Fruit fly (Drosophila melanogaster) whole organism, embryonic: ENCODE results near the gene Prx5.
A peak's percentile ranks its signal among the peaks of the same experiment; 100 is the strongest.

Experiments used
- Atf3 ChIP-seq: fragments of 200-800 bp; sonication (Bioruptor generic); optimal IDR thresholded peaks from 3 replicates; lab custom pipeline; 2016; ENCODE audit warnings: missing biosample characterization, missing genetic modification characterization
- Bgb ChIP-seq: fragments of 200-800 bp; sonication (Bioruptor generic); IDR thresholded peaks from 2 replicates; pipeline ENCODE4 v1.3.6; 2022; ENCODE audit warnings: missing biosample characterization, missing genetic modification characterization; ENCODE audit not compliant: partially characterized antibody
- CG10565 ChIP-seq: fragments of 200-800 bp; sonication (Bioruptor generic); optimal IDR thresholded peaks from 3 replicates; lab custom pipeline; 2016; ENCODE audit warnings: missing biosample characterization, mild to moderate bottlenecking, missing genetic modification characterization
- CG11695 ChIP-seq: fragments of 200-800 bp; sonication (Bioruptor generic); IDR thresholded peaks from 3 replicates; pipeline ENCODE4 v1.3.6; 2022; ENCODE audit warnings: missing biosample characterization, missing genetic modification characterization
- CG11696 ChIP-seq: fragments of 200-800 bp; sonication (Bioruptor generic); IDR thresholded peaks from 2 replicates; pipeline ENCODE4 v1.3.6; 2022; ENCODE audit warnings: missing biosample characterization, missing genetic modification characterization
- CG12104 ChIP-seq: fragments of 200-800 bp; sonication (Bioruptor generic); optimal IDR thresholded peaks from 3 replicates; lab custom pipeline; 2016; ENCODE audit warnings: missing biosample characterization, missing genetic modification characterization
- CG13424 ChIP-seq: fragments of 200-800 bp; sonication (Bioruptor generic); optimal IDR thresholded peaks from 2 replicates; lab custom pipeline; 2019; ENCODE audit warnings: missing biosample characterization, mild to moderate bottlenecking, missing genetic modification characterization, moderate library complexity
- CG16863 ChIP-seq: fragments of 200-800 bp; sonication (Bioruptor generic); optimal IDR thresholded peaks from 3 replicates; lab custom pipeline; 2016; ENCODE audit warnings: missing biosample characterization, missing genetic modification characterization
- CG17186 ChIP-seq: fragments of 200-800 bp; sonication (Bioruptor generic); optimal IDR thresholded peaks from 3 replicates; lab custom pipeline; 2017; ENCODE audit warnings: missing biosample characterization, missing genetic modification reagents, missing genetic modification characterization
- CG18011 ChIP-seq: fragments of 200-800 bp; sonication (Bioruptor generic); optimal IDR thresholded peaks from 2 replicates; lab custom pipeline; 2017; ENCODE audit warnings: missing biosample characterization, missing genetic modification characterization, mild to moderate bottlenecking, moderate library complexity, missing genotype
- CG30020 ChIP-seq: fragments of 200-800 bp; optimal IDR thresholded peaks from 2 replicates; lab custom pipeline; 2019; ENCODE audit warnings: missing biosample characterization, mild to moderate bottlenecking, missing genetic modification characterization, moderate library complexity
- CG31365 ChIP-seq: fragments of 200-800 bp; sonication (Bioruptor generic); optimal IDR thresholded peaks from 2 replicates; lab custom pipeline; 2018; ENCODE audit warnings: missing biosample characterization, mild to moderate bottlenecking, missing genetic modification characterization
- CG3847 ChIP-seq: fragments of 200-800 bp; sonication (Bioruptor generic); IDR thresholded peaks from 2 replicates; pipeline ENCODE4 v1.3.6; 2022; ENCODE audit warnings: missing biosample characterization, missing genetic modification characterization
- CG6791 ChIP-seq: fragments of 200-800 bp; sonication (Bioruptor generic); IDR thresholded peaks from 3 replicates; pipeline ENCODE4 v1.3.6; 2022; ENCODE audit warnings: missing biosample characterization, missing genetic modification characterization; ENCODE audit not compliant: partially characterized antibody
- CG7839 ChIP-seq: fragments of 200-800 bp; sonication (Bioruptor generic); optimal IDR thresholded peaks from 3 replicates; lab custom pipeline; 2018; ENCODE audit warnings: missing biosample characterization, mild to moderate bottlenecking, missing genetic modification characterization, moderate library complexity
- CG8478 ChIP-seq: fragments of >200 bp; optimal IDR thresholded peaks from 2 replicates; lab custom pipeline; 2018
- Dp ChIP-seq: fragments of 200-800 bp; sonication (Bioruptor generic); optimal IDR thresholded peaks from 2 replicates; lab custom pipeline; 2018; ENCODE audit warnings: missing biosample characterization, mild to moderate bottlenecking, missing genetic modification characterization, moderate library complexity
- E2f1 ChIP-seq: fragments of 200-800 bp; sonication (Bioruptor generic); IDR thresholded peaks from 2 replicates; pipeline ENCODE4 v1.3.6; 2022; ENCODE audit warnings: missing biosample characterization, missing genetic modification characterization
- E2f2 ChIP-seq: fragments of 200-800 bp; sonication (Bioruptor generic); IDR thresholded peaks from 2 replicates; pipeline ENCODE4 v1.3.6; 2022; ENCODE audit warnings: missing biosample characterization, missing genetic modification characterization
- GATAe ChIP-seq: fragments of 200-800 bp; sonication (Bioruptor generic); conservative IDR thresholded peaks from 2 replicates; pipeline ENCODE4 v1.3.6; 2022; ENCODE audit warnings: missing biosample characterization, missing genetic modification characterization
- HLH3B ChIP-seq: fragments of 200-800 bp; sonication (Bioruptor generic); IDR thresholded peaks from 2 replicates; pipeline ENCODE4 v1.3.6; 2022; ENCODE audit warnings: missing biosample characterization, missing genetic modification characterization
- Hand ChIP-seq: fragments of 200-800 bp; sonication (Bioruptor generic); optimal IDR thresholded peaks from 2 replicates; lab custom pipeline; 2017; ENCODE audit warnings: mild to moderate bottlenecking, missing biosample characterization, missing genetic modification reagents, missing genetic modification characterization
- HmgD ChIP-seq: fragments of 200-800 bp; sonication (Bioruptor generic); optimal IDR thresholded peaks from 3 replicates; lab custom pipeline; 2016; ENCODE audit warnings: missing biosample characterization, missing genetic modification characterization
- Hr51 ChIP-seq, 2 experiments: fragments of 200-800 bp; sonication (Bioruptor generic); optimal IDR thresholded peaks; 2 replicates in 1 of 2; 3 replicates in 1 of 2; lab custom pipeline; 2016 to 2018; ENCODE audit warnings: missing biosample characterization in 2 of 2, missing genetic modification characterization in 2 of 2, mild to moderate bottlenecking in 1 of 2, moderate library complexity in 1 of 2
- MESR4 ChIP-seq: fragments of 200-800 bp; sonication (Bioruptor generic); optimal IDR thresholded peaks from 2 replicates; lab custom pipeline; 2018; ENCODE audit warnings: missing biosample characterization, mild to moderate bottlenecking, missing genetic modification characterization, moderate library complexity
- Meics ChIP-seq: fragments of 200-800 bp; sonication (Bioruptor generic); optimal IDR thresholded peaks from 2 replicates; lab custom pipeline; 2017; ENCODE audit warnings: missing biosample characterization, mild to moderate bottlenecking, missing genetic modification characterization
- Mrtf ChIP-seq: fragments of 200-800 bp; sonication (Bioruptor generic); IDR thresholded peaks from 3 replicates; pipeline ENCODE4 v1.3.6; 2022; ENCODE audit warnings: missing biosample characterization, missing genetic modification characterization
- NK7.1 ChIP-seq: fragments of 200-800 bp; sonication (Bioruptor generic); optimal IDR thresholded peaks from 3 replicates; lab custom pipeline; 2016; ENCODE audit warnings: missing biosample characterization, missing genetic modification characterization
- Nf-YA ChIP-seq: fragments of 200-800 bp; sonication (Bioruptor generic); IDR thresholded peaks from 2 replicates; pipeline ENCODE4 v1.3.6; 2022; ENCODE audit warnings: missing biosample characterization, missing genetic modification characterization
- Sox100B ChIP-seq: fragments of 200-800 bp; sonication (Bioruptor generic); optimal IDR thresholded peaks from 3 replicates; lab custom pipeline; 2018; ENCODE audit warnings: missing biosample characterization, mild to moderate bottlenecking, missing genetic modification characterization
- Tbp ChIP-seq: fragments of >200 bp; optimal IDR thresholded peaks from 2 replicates; lab custom pipeline; 2018; ENCODE audit warnings: missing biosample characterization, missing genetic modification characterization
- Vsx1 ChIP-seq: fragments of 200-800 bp; sonication (Bioruptor generic); optimal IDR thresholded peaks from 2 replicates; lab custom pipeline; 2017; ENCODE audit warnings: missing biosample characterization, mild to moderate bottlenecking, missing genetic modification characterization, missing genetic modification reagents
- amos ChIP-seq: fragments of 200-800 bp; sonication (Bioruptor generic); IDR thresholded peaks from 2 replicates; pipeline ENCODE4 v1.3.6; 2022; ENCODE audit warnings: missing biosample characterization, missing genetic modification characterization; ENCODE audit not compliant: partially characterized antibody
- ara ChIP-seq: fragments of 200-800 bp; sonication (Bioruptor generic); IDR thresholded peaks from 2 replicates; pipeline ENCODE4 v1.3.6; 2022; ENCODE audit warnings: missing biosample characterization, missing genetic modification characterization
- bbx ChIP-seq: fragments of 200-800 bp; sonication (Bioruptor generic); IDR thresholded peaks from 2 replicates; pipeline ENCODE4 v1.3.6; 2022; ENCODE audit warnings: missing biosample characterization, missing genetic modification characterization; ENCODE audit not compliant: partially characterized antibody
- chinmo ChIP-seq: fragments of 200-800 bp; sonication (Bioruptor generic); IDR thresholded peaks from 4 replicates; pipeline ENCODE4 v1.3.6; 2022; ENCODE audit warnings: missing biosample characterization, missing genetic modification characterization; ENCODE audit not compliant: partially characterized antibody
- ci ChIP-seq: fragments of 200-800 bp; sonication (Bioruptor generic); IDR thresholded peaks from 3 replicates; pipeline ENCODE4 v1.3.6; 2022; ENCODE audit warnings: missing biosample characterization, missing genetic modification characterization
- crol ChIP-seq: fragments of 200-800 bp; sonication (Bioruptor generic); IDR thresholded peaks from 2 replicates; pipeline ENCODE4 v1.3.6; 2022; ENCODE audit warnings: missing biosample characterization, missing genetic modification characterization
- eve ChIP-seq, 2 experiments: fragments of >200 bp; optimal IDR thresholded peaks; 2 replicates each; lab custom pipeline; 2017; ENCODE audit warnings: missing biosample characterization in 2 of 2, missing genetic modification characterization in 2 of 2
- fd96Cb ChIP-seq: fragments of 200-800 bp; sonication (Bioruptor generic); optimal IDR thresholded peaks from 2 replicates; lab custom pipeline; 2018; ENCODE audit warnings: missing biosample characterization, mild to moderate bottlenecking, missing genetic modification characterization, moderate library complexity
- gro ChIP-seq: fragments of 200-800 bp; sonication (Bioruptor generic); optimal IDR thresholded peaks from 2 replicates; lab custom pipeline; 2016; ENCODE audit warnings: missing biosample characterization, missing genetic modification characterization
- insv ChIP-seq, 2 experiments: fragments of 200-800 bp; sonication (Bioruptor generic); optimal IDR thresholded peaks; 3 replicates each; lab custom pipeline; 2016 to 2018; ENCODE audit warnings: missing biosample characterization in 2 of 2, missing genetic modification characterization in 2 of 2
- kay ChIP-seq: fragments of 200-800 bp; sonication (Bioruptor generic); optimal IDR thresholded peaks from 2 replicates; lab custom pipeline; 2016; ENCODE audit warnings: missing biosample characterization, missing genetic modification characterization
- kni ChIP-seq: fragments of 200-800 bp; sonication (Bioruptor generic); optimal IDR thresholded peaks from 3 replicates; lab custom pipeline; 2017; ENCODE audit warnings: mild to moderate bottlenecking, missing biosample characterization, missing genetic modification reagents, missing genetic modification characterization
- mirr ChIP-seq: fragments of 200-800 bp; sonication (Bioruptor generic); optimal IDR thresholded peaks from 3 replicates; lab custom pipeline; 2018; ENCODE audit warnings: missing biosample characterization, mild to moderate bottlenecking, missing genetic modification characterization
- mld ChIP-seq: fragments of 200-800 bp; sonication (Bioruptor generic); IDR thresholded peaks from 3 replicates; pipeline ENCODE4 v1.3.6; 2022; ENCODE audit warnings: missing biosample characterization, missing genetic modification characterization; ENCODE audit not compliant: partially characterized antibody
- nerfin-2 ChIP-seq: fragments of 200-800 bp; sonication (Bioruptor generic); IDR thresholded peaks from 2 replicates; pipeline ENCODE4 v1.3.6; 2022; ENCODE audit warnings: missing biosample characterization, missing genetic modification characterization; ENCODE audit not compliant: partially characterized antibody
- sqz ChIP-seq: fragments of 200-800 bp; sonication (Bioruptor generic); optimal IDR thresholded peaks from 3 replicates; lab custom pipeline; 2018; ENCODE audit warnings: missing biosample characterization, mild to moderate bottlenecking, missing genetic modification characterization
- ssp ChIP-seq: fragments of 200-800 bp; sonication (Bioruptor generic); IDR thresholded peaks from 2 replicates; pipeline ENCODE4 v1.3.6; 2022; ENCODE audit warnings: missing biosample characterization, missing genetic modification characterization
- tin ChIP-seq: fragments of 200-800 bp; sonication (Bioruptor generic); optimal IDR thresholded peaks from 3 replicates; lab custom pipeline; 2016; ENCODE audit warnings: missing biosample characterization, missing genetic modification characterization
- vvl ChIP-seq: fragments of 200-800 bp; sonication (Bioruptor generic); IDR thresholded peaks from 2 replicates; pipeline ENCODE4 v1.3.6; 2022; ENCODE audit warnings: missing biosample characterization, missing genetic modification characterization

Prx5 gene

dm6 chr3R:18215900-18216299, 48.8 kb upstream of the Prx5 start, which contains the start of gene CG14314 (continued):
- no peak for TF ChIP-seq CG11696 (GFP tag; lab: Robert Waterston, UW)
- no peak for TF ChIP-seq CG7839 (tag; lab: Kevin White, UChicago)
- no peak for TF ChIP-seq CG10565 (GFP tag; lab: Kevin White, UChicago)
- no peak for TF ChIP-seq Meics (GFP tag; lab: Kevin White, UChicago)
- TF ChIP-seq ara = 0 out of 2 replicates have a peak, but pooled peaks have one; percentile 12
- peak; percentile 67; the same call in 1 of the 2 replicates for TF ChIP-seq amos
- TF ChIP-seq Mrtf (GFP tag; lab: Robert Waterston, UW) = no peak
- TF ChIP-seq CG17186 (GFP tag; lab: Kevin White, UChicago) = no peak
- no peak for TF ChIP-seq HmgD
- TF ChIP-seq Nf-YA (GFP tag; lab: Robert Waterston, UW) = no peak
- TF ChIP-seq insv (GFP tag; optimal IDR thresholded peaks at IDR 0.05; lab: Kevin White, UChicago) = no peak
- no peak for TF ChIP-seq E2f1
- no peak for TF ChIP-seq bbx
- TF ChIP-seq mld = no peak
- TF ChIP-seq GATAe = no peak
- no peak for TF ChIP-seq CG11695
- TF ChIP-seq CG12104 (GFP tag; lab: Kevin White, UChicago) = no peak
- TF ChIP-seq CG30020 (tag; lab: Kevin White, UChicago) = no peak
- no peak for TF ChIP-seq ci (GFP tag; lab: Robert Waterston, UW)
- TF ChIP-seq Tbp = no peak
- TF ChIP-seq ssp (GFP tag; lab: Robert Waterston, UW) = no peak
- TF ChIP-seq crol (GFP tag; lab: Robert Waterston, UW) = no peak
- no peak for TF ChIP-seq CG18011 (GFP tag; lab: Kevin White, UChicago)
- no peak for TF ChIP-seq Hand
- TF ChIP-seq Sox100B (GFP tag; lab: Kevin White, UChicago) = no peak
- TF ChIP-seq Bgb (GFP tag; lab: Robert Waterston, UW) = peak; percentile 56; the same call in 1 of the 2 replicates
- peak; percentile 36 for TF ChIP-seq Dp (GFP tag; lab: Kevin White, UChicago)
- no peak for TF ChIP-seq CG6791 (GFP tag; lab: Robert Waterston, UW)
- no peak for TF ChIP-seq fd96Cb (tag; lab: Kevin White, UChicago)
- TF ChIP-seq NK7.1 = no peak
- TF ChIP-seq tin = no peak
- no peak for TF ChIP-seq CG16863
- TF ChIP-seq mirr (GFP tag; lab: Kevin White, UChicago) = no peak
- no peak for TF ChIP-seq HLH3B (GFP tag; lab: Robert Waterston, UW)
- no peak for TF ChIP-seq CG8478 (lab: Kevin White, UChicago)
- TF ChIP-seq gro (GFP tag; lab: Kevin White, UChicago) = no peak
- TF ChIP-seq Hr51 (GFP tag; optimal IDR thresholded peaks at IDR 0.05; lab: Kevin White, UChicago) = no peak
- no peak for TF ChIP-seq CG3847 (GFP tag; lab: Robert Waterston, UW)
- TF ChIP-seq nerfin-2 (GFP tag; lab: Robert Waterston, UW) = 0 out of 2 replicates have a peak, but pooled peaks have one; percentile 34
- peak; percentile 10 for TF ChIP-seq MESR4 (GFP tag; lab: Kevin White, UChicago)
- TF ChIP-seq eve (GFP tag; optimal IDR thresholded peaks at IDR 0.05; lab: Kevin White, UChicago) = no peak
- TF ChIP-seq vvl (GFP tag; lab: Robert Waterston, UW) = no peak
- no peak for TF ChIP-seq sqz (GFP tag; lab: Kevin White, UChicago)
- no peak for TF ChIP-seq kay (GFP tag; lab: Kevin White, UChicago)
- TF ChIP-seq chinmo (GFP tag; lab: Robert Waterston, UW) = no peak
- no peak for TF ChIP-seq Atf3
- TF ChIP-seq Vsx1 (GFP tag; lab: Kevin White, UChicago) = no peak
- no peak for TF ChIP-seq CG31365 (tag; lab: Kevin White, UChicago)
- TF ChIP-seq kni (GFP tag; lab: Kevin White, UChicago) = no peak
- TF ChIP-seq E2f2 (GFP tag; lab: Robert Waterston, UW) = peak; percentile 14
- TF ChIP-seq CG13424 (tag; lab: Kevin White, UChicago) = no peak
